Worm (Caenorhabditis elegans) whole organism, L4 larva: ENCODE data around the gene srx-50.

ENCODE experiments used
- ama-1 ChIP-seq: fragments of 150-350 bp; optimal IDR thresholded peaks from 2 replicates; lab custom pipeline; 2014; ENCODE audit warnings: inconsistent platforms, mixed read lengths
- hlh-11 ChIP-seq: fragments of 200-800 bp; sonication (Bioruptor generic); optimal IDR thresholded peaks from 2 replicates; lab custom pipeline; 2018; ENCODE audit warnings: mild to moderate bottlenecking, missing genetic modification characterization, missing compliant biosample characterization
- mep-1 ChIP-seq: fragments of 150-350 bp; sonication (generic microtip); optimal IDR thresholded peaks from 3 replicates; lab custom pipeline; 2014; ENCODE audit warnings: missing biosample characterization, missing genetic modification characterization
- nhr-25 ChIP-seq: sonication (generic microtip); optimal IDR thresholded peaks from 2 replicates; lab custom pipeline; 2017; ENCODE audit warnings: missing genetic modification characterization, mild to moderate bottlenecking, missing compliant biosample characterization, antibody characterized with exemption, moderate library complexity, borderline replicate concordance; ENCODE audit not compliant: insufficient read depth
- unc-62 ChIP-seq, 3 experiments: fragments of 150-350 bp in 1 of 3; sonication (generic microtip); optimal IDR thresholded peaks in 2 of 3; peaks in 1 of 3; 1 replicate in 1 of 3; 2 replicates in 2 of 3; lab custom pipeline; 2014 to 2017; ENCODE audit warnings: missing biosample characterization in 3 of 3, missing genetic modification characterization in 3 of 3, missing genetic modification reagents in 3 of 3, missing genotype in 1 of 3

ce11 chrIV:7024829-7025228, 32.9 kb upstream of the srx-50 start:
- no peak for TF ChIP-seq mep-1 (tag; lab: Kevin White, UChicago)
- no peak for TF ChIP-seq unc-62 (GFP tag; optimal IDR thresholded peaks at IDR 0.05 in 1 of 2; lab: Kevin White, UChicago)
- TF ChIP-seq unc-62 (tag; optimal IDR thresholded peaks at IDR 0.05; lab: Kevin White, UChicago) = no peak
- TF ChIP-seq ama-1 = no peak
- TF ChIP-seq nhr-25 = no peak
- peak; percentile 26 for TF ChIP-seq hlh-11 (tag; lab: Kevin White, UChicago)
